Fruit fly (Drosophila melanogaster): ENCODE data around the gene PK2-R2.

- TF ChIP-seq usp (GFP tag; optimal IDR thresholded peaks at IDR 0.05) (no peak), CG8478 (optimal IDR thresholded peaks at IDR 0.05) (no peak)
Measured at dm6 chr3R:13293148-13293756, 40.7 kb downstream of the PK2-R2 start, which contains the start of gene wntD.
